Worm (Caenorhabditis elegans) whole organism, L4 larva: ENCODE data around the gene T06E6.15.

Source experiments
- mdl-1 ChIP-seq, 2 experiments: fragments of 150-350 bp in 1 of 2; sonication (generic microtip) in 1 of 2; optimal IDR thresholded peaks; 2 replicates each; lab custom pipeline; 2014 to 2017; ENCODE audit warnings: missing biosample characterization in 2 of 2, missing genetic modification characterization in 2 of 2
- mes-2 ChIP-seq: sonication (generic microtip); optimal IDR thresholded peaks from 2 replicates; lab custom pipeline; 2016; ENCODE audit warnings: missing genotype, mild to moderate bottlenecking, missing genetic modification characterization, missing compliant biosample characterization; ENCODE audit not compliant: poor library complexity, severe bottlenecking
- pha-4 ChIP-seq, 2 experiments: fragments of 150-350 bp in 1 of 2; fragments of 200-800 bp in 1 of 2; sonication (Bioruptor generic) in 1 of 2; IDR thresholded peaks in 1 of 2; optimal IDR thresholded peaks in 1 of 2; 2 replicates each; pipeline versions ENCODE4 v1.3.6 to Lab custom; 2014 to 2022; ENCODE audit warnings: missing genetic modification characterization in 2 of 2, missing genetic modification reagents in 2 of 2, missing biosample characterization in 1 of 2, missing compliant biosample characterization in 1 of 2
- php-3 ChIP-seq: fragments of 200-800 bp; sonication (Bioruptor generic); IDR thresholded peaks from 2 replicates; pipeline ENCODE4 v1.3.6; 2022; ENCODE audit warnings: missing genetic modification reagents, missing genetic modification characterization, missing compliant biosample characterization

ce11 chrV:15436133-15436532, 36.5 kb upstream of the T06E6.15 start:
- TF ChIP-seq mes-2 (tag; lab: Kevin White, UChicago) (no peak), mdl-1 (tag; optimal IDR thresholded peaks at IDR 0.05; lab: Kevin White, UChicago) (no peak), php-3 (GFP tag; lab: Robert Waterston, UW) (no peak), pha-4 (GFP tag; IDR thresholded peaks at IDR 0.05; lab: Robert Waterston, UW) (no peak), pha-4 (tag; optimal IDR thresholded peaks at IDR 0.05; lab: Kevin White, UChicago) (no peak)
